Worm (Caenorhabditis elegans) whole organism, young adult: Measurements from ENCODE around the gene F52G3.7.

Experiments
- C17E4.6 ChIP-seq: fragments of 200-800 bp; sonication (Bioruptor generic); IDR thresholded peaks from 2 replicates; pipeline ENCODE4 v1.3.6; 2022; ENCODE audit warnings: missing genetic modification reagents, missing genetic modification characterization, missing compliant biosample characterization
- F23B12.7 ChIP-seq: sonication (generic microtip); optimal IDR thresholded peaks from 2 replicates; lab custom pipeline; 2017; ENCODE audit warnings: missing genetic modification characterization, mild to moderate bottlenecking, missing compliant biosample characterization, antibody characterized with exemption, moderate library complexity; ENCODE audit not compliant: insufficient read depth
- Y67H2A.10 ChIP-seq: fragments of 200-800 bp; sonication (Bioruptor generic); conservative IDR thresholded peaks from 2 replicates; pipeline ENCODE4 v1.3.6; 2022; ENCODE audit warnings: missing genetic modification reagents, missing genetic modification characterization, missing compliant biosample characterization
- Y79H2A.3 ChIP-seq: fragments of 200-800 bp; sonication (Bioruptor generic); conservative IDR thresholded peaks from 2 replicates; pipeline ENCODE4 v1.3.6; 2022; ENCODE audit warnings: missing genetic modification reagents, missing genetic modification characterization, missing compliant biosample characterization
- lin-26 ChIP-seq: fragments of 200-800 bp; sonication (Bioruptor generic); IDR thresholded peaks from 2 replicates; pipeline ENCODE4 v1.3.6; 2022; ENCODE audit warnings: missing genetic modification reagents, missing genetic modification characterization, missing compliant biosample characterization
- mxl-1 ChIP-seq: sonication (generic microtip); optimal IDR thresholded peaks from 2 replicates; lab custom pipeline; 2016; ENCODE audit warnings: missing genetic modification characterization, missing compliant biosample characterization
- nhr-90 ChIP-seq: sonication (generic microtip); optimal IDR thresholded peaks from 2 replicates; lab custom pipeline; 2016; ENCODE audit warnings: missing genotype, mild to moderate bottlenecking, missing genetic modification characterization, missing compliant biosample characterization
- pha-4 ChIP-seq: fragments of 150-350 bp; sonication (generic microtip); optimal IDR thresholded peaks from 2 replicates; lab custom pipeline; 2014; ENCODE audit warnings: missing biosample characterization, missing genetic modification reagents, missing genetic modification characterization
- rec-8 ChIP-seq, 2 experiments: sonication (generic microtip); optimal IDR thresholded peaks; 2 replicates each; lab custom pipeline; 2016; ENCODE audit warnings: mild to moderate bottlenecking in 2 of 2, missing genetic modification characterization in 2 of 2, missing genetic modification reagents in 2 of 2, missing genotype in 2 of 2, missing biosample characterization in 1 of 2, missing compliant biosample characterization in 1 of 2, moderate library complexity in 1 of 2
- snpc-3.4 ChIP-seq: sonication (generic microtip); optimal IDR thresholded peaks from 2 replicates; lab custom pipeline; 2017; ENCODE audit warnings: missing genetic modification characterization, mild to moderate bottlenecking, missing compliant biosample characterization, antibody characterized with exemption, moderate library complexity, missing genotype, missing genetic modification reagents
- snpc-4 ChIP-seq, 5 experiments: fragments of 150-350 bp in 1 of 5; sonication (generic microtip) in 4 of 5; optimal IDR thresholded peaks; 2 replicates each; lab custom pipeline; 2014 to 2018; ENCODE audit warnings: missing genetic modification characterization in 5 of 5, missing biosample characterization in 3 of 5, antibody characterized with exemption in 2 of 5, mild to moderate bottlenecking in 2 of 5, missing compliant biosample characterization in 2 of 5, missing genotype in 2 of 5, moderate library complexity in 2 of 5, missing genetic modification reagents in 1 of 5
- somi-1 ChIP-seq: fragments of 200-800 bp; sonication (Bioruptor generic); optimal IDR thresholded peaks from 2 replicates; lab custom pipeline; 2018; ENCODE audit warnings: mild to moderate bottlenecking, missing genetic modification characterization, missing compliant biosample characterization
- tbp1 ChIP-seq: fragments of 200-800 bp; sonication (Bioruptor generic); optimal IDR thresholded peaks from 2 replicates; lab custom pipeline; 2018; ENCODE audit warnings: mild to moderate bottlenecking, missing genetic modification characterization, missing compliant biosample characterization
- unc-62 ChIP-seq: fragments of 150-350 bp; optimal IDR thresholded peaks from 2 replicates; lab custom pipeline; 2014; ENCODE audit warnings: missing biosample characterization, missing genetic modification reagents, missing genetic modification characterization

ce11 chrX:16921533-16921932 lies 42.2 kb upstream of the F52G3.7 start, which contains the start of gene fbxb-114:
- TF ChIP-seq Y67H2A.10 (GFP tag; lab: Robert Waterston, UW): no peak
- no peak for TF ChIP-seq pha-4 (tag; lab: Kevin White, UChicago)
- no peak for TF ChIP-seq snpc-3.4
- TF ChIP-seq F23B12.7: no peak
- no peak for TF ChIP-seq mxl-1 (tag; lab: Kevin White, UChicago)
- no peak for TF ChIP-seq tbp1 (GFP tag; lab: Kevin White, UChicago)
- no peak for TF ChIP-seq nhr-90 (tag; lab: Kevin White, UChicago)
- no peak for TF ChIP-seq C17E4.6 (GFP tag; lab: Robert Waterston, UW)
- TF ChIP-seq Y79H2A.3 (GFP tag; lab: Robert Waterston, UW): no peak
- TF ChIP-seq lin-26 (GFP tag; lab: Robert Waterston, UW): no peak
- TF ChIP-seq somi-1 (GFP tag; lab: Kevin White, UChicago): no peak
- no peak for TF ChIP-seq unc-62 (GFP tag; lab: Kevin White, UChicago)
- TF ChIP-seq rec-8 (tag; optimal IDR thresholded peaks at IDR 0.05; lab: Kevin White, UChicago): no peak
- TF ChIP-seq snpc-4 (GFP tag; optimal IDR thresholded peaks at IDR 0.05; lab: Kevin White, UChicago): no peak
- TF ChIP-seq snpc-4 (tag; optimal IDR thresholded peaks at IDR 0.05; lab: Kevin White, UChicago): no peak
